Worm (Caenorhabditis elegans): ENCODE measurements around the gene idpc-7.

DNA sequence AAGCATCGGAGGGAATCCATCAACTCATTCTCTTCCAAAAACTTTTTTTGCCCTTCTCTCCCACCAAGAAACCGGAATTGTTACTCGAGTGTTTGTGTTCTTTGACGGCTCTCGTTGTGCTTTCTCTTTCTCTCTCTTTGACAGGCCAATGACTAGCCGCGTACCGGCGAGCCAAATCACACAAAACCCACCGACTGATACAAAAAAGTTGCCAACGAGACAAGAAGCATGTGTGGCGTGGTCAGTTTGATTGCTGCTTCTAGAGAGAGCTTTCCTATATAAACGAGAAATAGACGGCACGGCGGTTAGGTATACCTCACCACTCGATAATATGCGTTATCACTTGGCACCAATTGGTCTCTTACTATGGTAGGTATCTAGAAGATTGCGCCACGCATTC is 3.1 kb downstream of the idpc-7 start, which contains the start of gene pqn-63:
- TF ChIP-seq nhr-25 (tag; optimal IDR thresholded peaks at IDR 0.05) (no peak), unc-62 (GFP tag; optimal IDR thresholded peaks at IDR 0.05) (no peak), aly-2 (tag; optimal IDR thresholded peaks at IDR 0.05) (no peak), zag-1 (tag; optimal IDR thresholded peaks at IDR 0.05) (no peak), R02D3.7 (tag; optimal IDR thresholded peaks at IDR 0.05) (no peak), Y55F3AM.14 (GFP tag; optimal IDR thresholded peaks at IDR 0.05) (no peak), nhr-10 (tag; optimal IDR thresholded peaks at IDR 0.05) (no peak)
